Worm (Caenorhabditis elegans) whole organism, late embryonic: ENCODE results near the gene twf-2.

Experiments
- C38D4.7 ChIP-seq: fragments of 200-800 bp; sonication (Bioruptor generic); optimal IDR thresholded peaks from 2 replicates; lab custom pipeline; 2018; ENCODE audit warnings: mild to moderate bottlenecking, missing genetic modification characterization, moderate library complexity, missing compliant biosample characterization
- F13H6.1 ChIP-seq: sonication (generic microtip); optimal IDR thresholded peaks from 2 replicates; lab custom pipeline; 2016; ENCODE audit warnings: missing genetic modification characterization, missing compliant biosample characterization
- K09A11.1 ChIP-seq: sonication (generic microtip); optimal IDR thresholded peaks from 2 replicates; lab custom pipeline; 2017; ENCODE audit warnings: antibody characterized with exemption, mild to moderate bottlenecking, missing genetic modification characterization, missing compliant biosample characterization; ENCODE audit not compliant: insufficient read depth
- ahr-1 ChIP-seq: sonication (generic microtip); optimal IDR thresholded peaks from 2 replicates; lab custom pipeline; 2016; ENCODE audit warnings: missing genetic modification characterization, missing compliant biosample characterization
- ceh-18 ChIP-seq: sonication (generic microtip); optimal IDR thresholded peaks from 2 replicates; lab custom pipeline; 2016; ENCODE audit warnings: missing genetic modification characterization, missing compliant biosample characterization
- ceh-19 ChIP-seq: fragments of 200-800 bp; sonication (Bioruptor generic); optimal IDR thresholded peaks from 2 replicates; lab custom pipeline; 2018; ENCODE audit warnings: mild to moderate bottlenecking, missing genetic modification characterization, missing compliant biosample characterization
- ceh-22 ChIP-seq: sonication (generic microtip); optimal IDR thresholded peaks from 2 replicates; lab custom pipeline; 2017; ENCODE audit warnings: missing biosample characterization, missing genetic modification characterization
- ceh-45 ChIP-seq: fragments of 200-800 bp; sonication (Bioruptor generic); IDR thresholded peaks from 2 replicates; pipeline ENCODE4 v1.3.6; 2022; ENCODE audit warnings: missing genetic modification reagents, missing genetic modification characterization, missing compliant biosample characterization
- ceh-48 ChIP-seq: sonication (generic microtip); optimal IDR thresholded peaks from 2 replicates; lab custom pipeline; 2016; ENCODE audit warnings: missing genetic modification characterization, inconsistent platforms, missing compliant biosample characterization
- dmd-4 ChIP-seq: sonication (generic microtip); optimal IDR thresholded peaks from 2 replicates; lab custom pipeline; 2016; ENCODE audit warnings: borderline replicate concordance, missing genetic modification characterization, missing compliant biosample characterization
- elt-2 ChIP-seq: sonication (generic microtip); optimal IDR thresholded peaks from 2 replicates; lab custom pipeline; 2016; ENCODE audit warnings: missing genetic modification reagents, missing genetic modification characterization, missing compliant biosample characterization
- ets-4 ChIP-seq: sonication (generic microtip); optimal IDR thresholded peaks from 2 replicates; lab custom pipeline; 2016; ENCODE audit warnings: missing genetic modification characterization, missing compliant biosample characterization
- eyg-1 ChIP-seq: sonication (generic microtip); optimal IDR thresholded peaks from 2 replicates; lab custom pipeline; 2016; ENCODE audit warnings: missing genotype, missing genetic modification characterization, missing compliant biosample characterization
- fax-1 ChIP-seq: sonication (generic microtip); optimal IDR thresholded peaks from 2 replicates; lab custom pipeline; 2016; ENCODE audit warnings: missing genotype, missing genetic modification characterization, missing compliant biosample characterization
- fkh-10 ChIP-seq: fragments of 150-350 bp; optimal IDR thresholded peaks from 2 replicates; lab custom pipeline; 2014; ENCODE audit warnings: missing biosample characterization, missing genetic modification reagents, missing genetic modification characterization
- gmeb-2 ChIP-seq: sonication (generic microtip); optimal IDR thresholded peaks from 2 replicates; lab custom pipeline; 2016; ENCODE audit warnings: missing genetic modification characterization, inconsistent platforms, missing compliant biosample characterization
- hlh-15 ChIP-seq: sonication (generic microtip); optimal IDR thresholded peaks from 2 replicates; lab custom pipeline; 2016; ENCODE audit warnings: missing genetic modification characterization, missing compliant biosample characterization
- hlh-30 ChIP-seq: sonication (generic microtip); optimal IDR thresholded peaks from 2 replicates; lab custom pipeline; 2017; ENCODE audit warnings: antibody characterized with exemption, missing genetic modification characterization, missing compliant biosample characterization; ENCODE audit not compliant: insufficient read depth
- hlh-6 ChIP-seq: sonication (generic microtip); optimal IDR thresholded peaks from 2 replicates; lab custom pipeline; 2016; ENCODE audit warnings: missing genotype, missing genetic modification characterization, missing compliant biosample characterization
- hlh-8 ChIP-seq: sonication (generic microtip); optimal IDR thresholded peaks from 2 replicates; lab custom pipeline; 2016; ENCODE audit warnings: missing genotype, missing genetic modification characterization, missing compliant biosample characterization
- lin-11 ChIP-seq: fragments of 200-800 bp; sonication (Bioruptor generic); optimal IDR thresholded peaks from 2 replicates; lab custom pipeline; 2018; ENCODE audit warnings: mild to moderate bottlenecking, missing genetic modification characterization, missing compliant biosample characterization
- mec-3 ChIP-seq: sonication (generic microtip); optimal IDR thresholded peaks from 2 replicates; lab custom pipeline; 2016; ENCODE audit warnings: borderline replicate concordance, missing genetic modification characterization, missing compliant biosample characterization
- nfya-1 ChIP-seq: sonication (generic microtip); optimal IDR thresholded peaks from 2 replicates; lab custom pipeline; 2017; ENCODE audit warnings: missing genetic modification characterization, mild to moderate bottlenecking, missing compliant biosample characterization, antibody characterized with exemption, moderate library complexity
- nhr-232 ChIP-seq: sonication (generic microtip); optimal IDR thresholded peaks from 2 replicates; lab custom pipeline; 2016; ENCODE audit warnings: missing genetic modification characterization, missing compliant biosample characterization
- npax-4 ChIP-seq: sonication (generic microtip); optimal IDR thresholded peaks from 2 replicates; lab custom pipeline; 2016; ENCODE audit warnings: missing genetic modification characterization, missing compliant biosample characterization
- pag-3 ChIP-seq: sonication (generic microtip); optimal IDR thresholded peaks from 2 replicates; lab custom pipeline; 2016; ENCODE audit warnings: missing compliant biosample characterization, missing genetic modification characterization, borderline replicate concordance
- pqm-1 ChIP-seq: sonication (generic microtip); optimal IDR thresholded peaks from 2 replicates; lab custom pipeline; 2016; ENCODE audit warnings: missing genetic modification characterization, missing compliant biosample characterization
- pros-1 ChIP-seq: fragments of 150-350 bp; optimal IDR thresholded peaks from 2 replicates; lab custom pipeline; 2014; ENCODE audit warnings: missing biosample characterization, missing genetic modification reagents, missing genetic modification characterization
- ref-2 ChIP-seq: sonication (generic microtip); optimal IDR thresholded peaks from 2 replicates; lab custom pipeline; 2016; ENCODE audit warnings: missing genetic modification characterization, missing compliant biosample characterization
- rnt-1 ChIP-seq: sonication (generic microtip); optimal IDR thresholded peaks from 2 replicates; lab custom pipeline; 2016; ENCODE audit warnings: missing genetic modification characterization, missing compliant biosample characterization
- sdc-2 ChIP-seq: sonication (generic microtip); optimal IDR thresholded peaks from 2 replicates; lab custom pipeline; 2016; ENCODE audit warnings: missing genotype, missing genetic modification characterization, missing compliant biosample characterization
- sox-2 ChIP-seq: fragments of 200-800 bp; sonication (Bioruptor generic); IDR thresholded peaks from 2 replicates; pipeline ENCODE4 v1.3.6; 2022; ENCODE audit warnings: missing genetic modification reagents, missing genetic modification characterization, missing compliant biosample characterization
- sox-4 ChIP-seq: sonication (generic microtip); optimal IDR thresholded peaks from 2 replicates; lab custom pipeline; 2017; ENCODE audit warnings: mild to moderate bottlenecking, missing genetic modification characterization, inconsistent platforms, missing compliant biosample characterization
- zip-5 ChIP-seq: sonication (generic microtip); optimal IDR thresholded peaks from 2 replicates; lab custom pipeline; 2016; ENCODE audit warnings: missing genetic modification characterization, missing compliant biosample characterization
- ztf-16 ChIP-seq: sonication (generic microtip); optimal IDR thresholded peaks from 2 replicates; lab custom pipeline; 2017; ENCODE audit warnings: missing genetic modification characterization, missing compliant biosample characterization

The twf-2 gene

DNA sequence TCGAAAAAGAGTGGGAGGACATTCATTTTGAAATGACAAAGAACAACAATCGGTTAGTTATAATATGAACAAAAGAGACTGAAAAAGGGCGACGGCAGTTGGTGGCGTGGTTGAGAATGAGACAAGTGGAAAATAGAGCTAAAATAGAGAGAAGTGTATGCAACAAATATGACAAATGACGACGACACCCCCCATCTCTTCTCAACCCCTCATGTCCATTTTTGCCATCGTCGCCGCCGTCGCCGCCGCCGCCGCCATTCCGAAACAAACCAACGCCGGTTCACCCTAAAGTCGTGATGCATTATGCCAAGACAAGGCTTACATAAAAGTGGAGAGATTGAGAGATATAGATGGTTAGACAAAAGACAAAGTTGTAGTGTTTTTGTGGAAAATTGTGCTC is 36.8 kb upstream of the twf-2 start:
- TF ChIP-seq fkh-10 (no peak), hlh-15 (no peak), eyg-1 (tag; lab: Kevin White, UChicago) (no peak), pqm-1 (no peak)

DNA sequence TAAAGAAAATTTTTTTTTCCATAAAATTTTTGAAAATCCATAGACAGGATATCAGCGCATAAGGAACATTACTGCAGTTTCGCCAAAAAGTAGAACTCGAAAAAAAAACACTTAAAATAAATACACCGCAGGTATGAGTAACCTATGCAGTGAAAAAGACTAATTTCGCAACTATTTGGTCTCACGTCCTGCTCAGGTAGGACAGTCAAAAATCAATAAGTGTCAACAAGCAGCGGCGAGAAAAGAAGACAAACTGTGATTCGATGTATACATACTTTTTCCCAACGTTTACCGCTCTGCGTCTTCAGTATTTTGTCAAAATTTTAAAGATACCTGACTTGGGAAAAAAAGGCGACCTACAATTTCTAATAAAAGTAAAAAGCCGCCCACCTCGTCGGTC is 34.0 kb upstream of the twf-2 start:
- no peak for TF ChIP-seq dmd-4
- no peak for TF ChIP-seq K09A11.1 (tag; lab: Kevin White, UChicago)
- no peak for TF ChIP-seq eyg-1 (tag; lab: Kevin White, UChicago)
- no peak for TF ChIP-seq ceh-22
- TF ChIP-seq ceh-18: no peak
- no peak for TF ChIP-seq mec-3 (tag; lab: Kevin White, UChicago)
- no peak for TF ChIP-seq hlh-15
- TF ChIP-seq ets-4 (tag; lab: Kevin White, UChicago): no peak
- no peak for TF ChIP-seq hlh-6 (tag; lab: Kevin White, UChicago)
- no peak for TF ChIP-seq nfya-1 (tag; lab: Kevin White, UChicago)
- TF ChIP-seq lin-11 (tag; lab: Kevin White, UChicago): no peak
- no peak for TF ChIP-seq npax-4 (tag; lab: Kevin White, UChicago)
- TF ChIP-seq ztf-16: no peak
- TF ChIP-seq pag-3 (tag; lab: Kevin White, UChicago): no peak
- TF ChIP-seq pros-1 (tag; lab: Kevin White, UChicago): no peak
- no peak for TF ChIP-seq ceh-19 (GFP tag; lab: Kevin White, UChicago)
- TF ChIP-seq sox-2: no peak
- TF ChIP-seq gmeb-2 (tag; lab: Kevin White, UChicago): no peak

DNA sequence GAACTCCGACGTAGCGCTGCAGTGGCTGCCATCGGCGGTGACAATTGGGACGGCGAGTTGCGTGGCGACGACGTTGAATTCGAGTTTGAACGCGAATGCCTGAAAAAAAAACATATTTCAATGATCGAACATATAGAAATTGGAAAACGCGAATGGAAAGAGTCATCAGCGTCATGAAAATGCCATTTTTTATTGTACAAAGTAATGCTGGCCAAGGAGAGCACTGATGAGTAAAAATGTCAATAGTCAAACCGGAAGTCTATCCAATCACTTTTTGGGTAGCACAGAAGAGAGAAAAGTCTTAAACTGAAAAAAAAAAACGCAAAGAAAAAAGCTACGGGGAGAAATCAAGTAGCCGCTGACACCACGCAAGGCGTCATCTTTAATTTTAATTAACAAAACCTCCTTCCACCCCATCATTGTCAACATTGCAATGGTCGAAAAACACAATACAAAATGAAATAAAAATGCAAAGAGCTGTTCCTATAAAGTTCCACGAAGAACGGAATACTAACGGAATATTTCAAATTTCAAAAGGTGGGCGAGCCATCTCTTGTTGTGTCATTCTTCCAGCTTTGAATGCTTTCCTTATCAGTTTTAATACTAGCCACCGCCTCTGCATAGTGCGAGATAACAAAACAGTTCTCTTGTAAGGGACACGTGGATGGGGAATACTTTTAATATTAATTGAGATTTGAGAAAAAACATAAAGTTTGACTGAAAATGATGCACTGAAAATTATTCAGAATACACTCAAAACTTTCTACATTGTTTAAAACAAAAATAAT is 32.6 kb upstream of the twf-2 start:
- TF ChIP-seq ets-4 (tag; lab: Kevin White, UChicago) (no peak), ceh-45 (GFP tag; lab: Robert Waterston, UW) (no peak), ceh-48 (no peak), elt-2 (tag; lab: Kevin White, UChicago) (peak; percentile 53), rnt-1 (no peak), C38D4.7 (GFP tag; lab: Kevin White, UChicago) (no peak)
- TF ChIP-seq, all 69 proteins: peak for 1

DNA sequence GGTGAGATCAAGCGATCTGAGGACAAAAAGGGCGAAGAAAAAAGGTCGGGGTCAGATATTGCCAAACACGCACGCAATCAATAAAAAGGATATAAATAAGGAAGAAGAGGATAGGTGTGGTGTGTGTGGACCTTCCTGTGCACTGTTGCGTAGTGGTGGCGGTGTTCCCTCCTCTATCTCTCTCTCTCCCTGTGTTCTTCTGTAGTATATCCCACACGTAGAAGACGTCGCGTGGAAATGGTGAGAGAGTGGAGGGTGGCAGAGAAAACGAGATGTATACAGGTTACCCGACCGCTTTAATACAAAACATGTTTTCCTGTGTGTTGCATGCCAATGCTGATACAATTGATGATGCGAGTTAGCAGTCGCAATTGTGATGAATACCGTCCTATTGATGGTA is 31.4 kb upstream of the twf-2 start:
- TF ChIP-seq ztf-16 (no peak), ref-2 (tag; lab: Kevin White, UChicago) (peak; percentile 27), fax-1 (tag; lab: Kevin White, UChicago) (no peak), sdc-2 (peak; percentile 25), nhr-232 (tag; lab: Kevin White, UChicago) (no peak), ceh-18 (no peak), ahr-1 (tag; lab: Kevin White, UChicago) (no peak), hlh-8 (tag; lab: Kevin White, UChicago) (no peak), zip-5 (tag; lab: Kevin White, UChicago) (no peak), F13H6.1 (tag; lab: Kevin White, UChicago) (no peak), rnt-1 (no peak), sox-4 (tag; lab: Kevin White, UChicago) (no peak), ceh-22 (no peak), hlh-30 (no peak)
